Worm (Caenorhabditis elegans) whole organism, L4 larva: ENCODE data around the gene Y50E8A.5.

Experiments used
- F26F4.8 ChIP-seq: fragments of 200-800 bp; sonication (Bioruptor generic); conservative IDR thresholded peaks from 2 replicates; pipeline ENCODE4 v1.3.6; 2022; ENCODE audit warnings: missing genetic modification characterization, missing compliant biosample characterization
- F37D6.2 ChIP-seq: sonication (generic microtip); optimal IDR thresholded peaks from 2 replicates; lab custom pipeline; 2016; ENCODE audit warnings: mild to moderate bottlenecking, missing genetic modification characterization, missing compliant biosample characterization
- F44E2.7 ChIP-seq: fragments of 200-800 bp; sonication (Bioruptor generic); IDR thresholded peaks from 2 replicates; pipeline ENCODE4 v2.1.2; 2022; ENCODE audit warnings: missing genetic modification characterization, missing compliant biosample characterization
- R02D3.7 ChIP-seq: fragments of 150-350 bp; sonication (generic microtip); optimal IDR thresholded peaks from 3 replicates; lab custom pipeline; 2014; ENCODE audit warnings: missing biosample characterization, missing genetic modification characterization
- T20F7.1 ChIP-seq: fragments of 200-800 bp; sonication (Bioruptor generic); optimal IDR thresholded peaks from 2 replicates; lab custom pipeline; 2018; ENCODE audit warnings: mild to moderate bottlenecking, missing genetic modification characterization, missing compliant biosample characterization
- T26A8.4 ChIP-seq: fragments of 200-800 bp; sonication (Bioruptor generic); IDR thresholded peaks from 2 replicates; pipeline ENCODE4 v1.3.6; 2022; ENCODE audit warnings: missing genetic modification characterization, missing compliant biosample characterization
- Y105C5A.15 ChIP-seq: fragments of 200-800 bp; sonication (Bioruptor generic); IDR thresholded peaks from 2 replicates; pipeline ENCODE4 v1.3.6; 2022; ENCODE audit warnings: missing genetic modification characterization, missing compliant biosample characterization
- Y5F2A.4 ChIP-seq: fragments of 200-800 bp; sonication (Bioruptor generic); optimal IDR thresholded peaks from 2 replicates; lab custom pipeline; 2018; ENCODE audit warnings: mild to moderate bottlenecking, missing genetic modification characterization, missing compliant biosample characterization
- Y75B8A.6 ChIP-seq: fragments of 200-800 bp; sonication (Bioruptor generic); IDR thresholded peaks from 2 replicates; pipeline ENCODE4 v1.3.6; 2022; ENCODE audit warnings: missing genetic modification reagents, missing genetic modification characterization, missing compliant biosample characterization
- ZK337.2 ChIP-seq: fragments of 200-800 bp; sonication (Bioruptor generic); IDR thresholded peaks from 2 replicates; pipeline ENCODE4 v1.3.6; 2022; ENCODE audit warnings: missing genetic modification reagents, missing genetic modification characterization, missing compliant biosample characterization
- aha-1 ChIP-seq: fragments of 150-350 bp; peaks from one replicate; lab custom pipeline; 2014; ENCODE audit warnings: missing biosample characterization, missing genetic modification characterization
- ceh-20 ChIP-seq: fragments of 200-800 bp; sonication (Bioruptor generic); IDR thresholded peaks from 2 replicates; pipeline ENCODE4 v1.3.6; 2022; ENCODE audit warnings: missing genetic modification reagents, missing genetic modification characterization, missing compliant biosample characterization
- ceh-28 ChIP-seq: fragments of 150-350 bp; optimal IDR thresholded peaks from 2 replicates; lab custom pipeline; 2014; ENCODE audit warnings: missing biosample characterization, missing genetic modification reagents, missing genetic modification characterization
- ceh-62 ChIP-seq: sonication (generic microtip); optimal IDR thresholded peaks from 2 replicates; lab custom pipeline; 2017; ENCODE audit warnings: missing biosample characterization, missing genetic modification characterization
- cey-2 ChIP-seq: sonication (generic microtip); optimal IDR thresholded peaks from 3 replicates; lab custom pipeline; 2017; ENCODE audit warnings: missing genetic modification characterization, mild to moderate bottlenecking, missing compliant biosample characterization, antibody characterized with exemption, borderline replicate concordance; ENCODE audit not compliant: insufficient read depth
- ctbp-1 ChIP-seq: fragments of 200-800 bp; sonication (Bioruptor generic); IDR thresholded peaks from 2 replicates; pipeline ENCODE4 v1.3.6; 2022; ENCODE audit warnings: missing genetic modification reagents, missing genetic modification characterization, missing compliant biosample characterization
- daf-12 ChIP-seq: fragments of 150-350 bp; optimal IDR thresholded peaks from 2 replicates; lab custom pipeline; 2014; ENCODE audit warnings: missing biosample characterization, missing genetic modification reagents, missing genetic modification characterization
- daf-16 ChIP-seq, 3 experiments: sonication (generic microtip); optimal IDR thresholded peaks; 2 replicates each; lab custom pipeline; 2016 to 2017; ENCODE audit warnings: missing genetic modification characterization in 3 of 3, missing genetic modification reagents in 3 of 3, mild to moderate bottlenecking in 2 of 3, missing compliant biosample characterization in 2 of 3, missing biosample characterization in 1 of 3, moderate library complexity in 1 of 3
- daf-8 ChIP-seq: fragments of 200-800 bp; sonication (Bioruptor generic); IDR thresholded peaks from 2 replicates; pipeline ENCODE4 v1.3.6; 2022; ENCODE audit warnings: missing genetic modification characterization, missing compliant biosample characterization
- dmd-6 ChIP-seq: fragments of 200-800 bp; sonication (Bioruptor generic); IDR thresholded peaks from 2 replicates; pipeline ENCODE4 v1.3.6; 2022; ENCODE audit warnings: missing genetic modification reagents, missing genetic modification characterization, missing compliant biosample characterization
- dmd-8 ChIP-seq: fragments of 200-800 bp; sonication (Bioruptor generic); IDR thresholded peaks from 2 replicates; pipeline ENCODE4 v1.3.6; 2022; ENCODE audit warnings: missing genetic modification characterization, missing compliant biosample characterization
- egl-27 ChIP-seq: sonication (generic microtip); optimal IDR thresholded peaks from 3 replicates; lab custom pipeline; 2017; ENCODE audit warnings: missing biosample characterization, missing genetic modification reagents, missing genetic modification characterization
- egl-43 ChIP-seq: fragments of 200-800 bp; sonication (Bioruptor generic); IDR thresholded peaks from 2 replicates; pipeline ENCODE4 v1.3.6; 2022; ENCODE audit warnings: missing genetic modification reagents, missing genetic modification characterization, missing compliant biosample characterization
- fkh-10 ChIP-seq: fragments of 150-350 bp; optimal IDR thresholded peaks from 2 replicates; lab custom pipeline; 2014; ENCODE audit warnings: missing biosample characterization, missing genetic modification reagents, missing genetic modification characterization
- fos-1 ChIP-seq: fragments of 150-350 bp; optimal IDR thresholded peaks from 2 replicates; lab custom pipeline; 2014; ENCODE audit warnings: missing biosample characterization, missing genetic modification characterization
- jun-1 ChIP-seq: fragments of 150-350 bp; optimal IDR thresholded peaks from 2 replicates; lab custom pipeline; 2014; ENCODE audit warnings: missing biosample characterization, missing genetic modification reagents, missing genetic modification characterization
- lim-7 ChIP-seq: fragments of 200-800 bp; sonication (Bioruptor generic); IDR thresholded peaks from 2 replicates; pipeline ENCODE4 v1.3.6; 2022; ENCODE audit warnings: missing genetic modification characterization, missing compliant biosample characterization
- lin-1 ChIP-seq: fragments of 200-800 bp; sonication (Bioruptor generic); IDR thresholded peaks from 2 replicates; pipeline ENCODE4 v1.3.6; 2022; ENCODE audit warnings: missing genetic modification reagents, missing genetic modification characterization, missing compliant biosample characterization
- lin-29 ChIP-seq: fragments of 200-800 bp; sonication (Bioruptor generic); IDR thresholded peaks from 2 replicates; pipeline ENCODE4 v1.3.6; 2022; ENCODE audit warnings: missing genetic modification reagents, missing genetic modification characterization, missing compliant biosample characterization
- lin-38 ChIP-seq: fragments of 200-800 bp; sonication (Bioruptor generic); IDR thresholded peaks from 2 replicates; pipeline ENCODE4 v1.3.6; 2022; ENCODE audit warnings: missing genetic modification reagents, missing genetic modification characterization, missing compliant biosample characterization
- lin-39 ChIP-seq: fragments of 150-350 bp; optimal IDR thresholded peaks from 2 replicates; lab custom pipeline; 2014; ENCODE audit warnings: missing biosample characterization, missing genetic modification reagents, missing genetic modification characterization
- lir-3 ChIP-seq: sonication (generic microtip); optimal IDR thresholded peaks from 2 replicates; lab custom pipeline; 2016; ENCODE audit warnings: mild to moderate bottlenecking, missing genetic modification characterization, missing compliant biosample characterization
- madf-5 ChIP-seq, 2 experiments: fragments of 200-800 bp; sonication (Bioruptor generic); IDR thresholded peaks; 2 replicates each; pipeline ENCODE4 v1.3.6; 2022; ENCODE audit warnings: missing compliant biosample characterization in 2 of 2, missing genetic modification characterization in 2 of 2
- mep-1 ChIP-seq: fragments of 150-350 bp; sonication (generic microtip); optimal IDR thresholded peaks from 3 replicates; lab custom pipeline; 2014; ENCODE audit warnings: missing biosample characterization, missing genetic modification characterization
- mxl-3 ChIP-seq: fragments of 200-800 bp; sonication (Bioruptor generic); optimal IDR thresholded peaks from 2 replicates; lab custom pipeline; 2018; ENCODE audit warnings: mild to moderate bottlenecking, missing genetic modification characterization, missing compliant biosample characterization
- nhr-102 ChIP-seq: sonication (generic microtip); optimal IDR thresholded peaks from 2 replicates; lab custom pipeline; 2016; ENCODE audit warnings: mild to moderate bottlenecking, missing genetic modification characterization, moderate library complexity, missing compliant biosample characterization
- nhr-11 ChIP-seq: fragments of 150-350 bp; optimal IDR thresholded peaks from 2 replicates; lab custom pipeline; 2014; ENCODE audit warnings: missing biosample characterization, missing genetic modification characterization
- nhr-111 ChIP-seq: fragments of 200-800 bp; sonication (Bioruptor generic); optimal IDR thresholded peaks from 2 replicates; lab custom pipeline; 2018; ENCODE audit warnings: mild to moderate bottlenecking, missing genetic modification characterization, missing compliant biosample characterization
- nhr-28 ChIP-seq: fragments of 150-350 bp; optimal IDR thresholded peaks from 2 replicates; lab custom pipeline; 2014; ENCODE audit warnings: missing biosample characterization, missing genetic modification characterization
- nhr-48 ChIP-seq: sonication (generic microtip); optimal IDR thresholded peaks from 2 replicates; lab custom pipeline; 2016; ENCODE audit warnings: mild to moderate bottlenecking, missing genetic modification characterization, missing compliant biosample characterization
- nhr-76 ChIP-seq: fragments of 150-350 bp; optimal IDR thresholded peaks from 2 replicates; lab custom pipeline; 2014; ENCODE audit warnings: missing biosample characterization, missing genetic modification characterization
- pqm-1 ChIP-seq: sonication (generic microtip); optimal IDR thresholded peaks from 2 replicates; lab custom pipeline; 2017; ENCODE audit warnings: missing biosample characterization, missing genetic modification characterization
- rbr-2 ChIP-seq: sonication (generic microtip); optimal IDR thresholded peaks from 2 replicates; lab custom pipeline; 2016; ENCODE audit warnings: missing genotype, missing genetic modification characterization, missing compliant biosample characterization
- saeg-2 ChIP-seq: fragments of 200-800 bp; sonication (Bioruptor generic); IDR thresholded peaks from 2 replicates; pipeline ENCODE4 v1.3.6; 2022; ENCODE audit warnings: missing genetic modification reagents, missing genetic modification characterization, missing compliant biosample characterization
- set-16 ChIP-seq: fragments of 200-800 bp; sonication (Bioruptor generic); IDR thresholded peaks from 2 replicates; pipeline ENCODE4 v1.3.6; 2022; ENCODE audit warnings: missing genetic modification reagents, missing genetic modification characterization, missing compliant biosample characterization
- snpc-4 ChIP-seq: fragments of 150-350 bp; optimal IDR thresholded peaks from 2 replicates; lab custom pipeline; 2014; ENCODE audit warnings: missing biosample characterization, missing genetic modification characterization
- unc-39 ChIP-seq: sonication (generic microtip); optimal IDR thresholded peaks from 2 replicates; lab custom pipeline; 2017; ENCODE audit warnings: missing biosample characterization, missing genetic modification characterization
- unc-62 ChIP-seq, 3 experiments: fragments of 150-350 bp in 1 of 3; sonication (generic microtip); optimal IDR thresholded peaks in 2 of 3; peaks in 1 of 3; 1 replicate in 1 of 3; 2 replicates in 2 of 3; lab custom pipeline; 2014 to 2017; ENCODE audit warnings: missing biosample characterization in 3 of 3, missing genetic modification characterization in 3 of 3, missing genetic modification reagents in 3 of 3, missing genotype in 1 of 3
- zag-1 ChIP-seq: fragments of 150-350 bp; optimal IDR thresholded peaks from 2 replicates; lab custom pipeline; 2014; ENCODE audit warnings: missing biosample characterization, missing genetic modification characterization
- zfp-2 ChIP-seq: sonication (generic microtip); optimal IDR thresholded peaks from 2 replicates; lab custom pipeline; 2016; ENCODE audit warnings: mild to moderate bottlenecking, missing genetic modification characterization, missing compliant biosample characterization

Y50E8A.5 gene

DNA sequence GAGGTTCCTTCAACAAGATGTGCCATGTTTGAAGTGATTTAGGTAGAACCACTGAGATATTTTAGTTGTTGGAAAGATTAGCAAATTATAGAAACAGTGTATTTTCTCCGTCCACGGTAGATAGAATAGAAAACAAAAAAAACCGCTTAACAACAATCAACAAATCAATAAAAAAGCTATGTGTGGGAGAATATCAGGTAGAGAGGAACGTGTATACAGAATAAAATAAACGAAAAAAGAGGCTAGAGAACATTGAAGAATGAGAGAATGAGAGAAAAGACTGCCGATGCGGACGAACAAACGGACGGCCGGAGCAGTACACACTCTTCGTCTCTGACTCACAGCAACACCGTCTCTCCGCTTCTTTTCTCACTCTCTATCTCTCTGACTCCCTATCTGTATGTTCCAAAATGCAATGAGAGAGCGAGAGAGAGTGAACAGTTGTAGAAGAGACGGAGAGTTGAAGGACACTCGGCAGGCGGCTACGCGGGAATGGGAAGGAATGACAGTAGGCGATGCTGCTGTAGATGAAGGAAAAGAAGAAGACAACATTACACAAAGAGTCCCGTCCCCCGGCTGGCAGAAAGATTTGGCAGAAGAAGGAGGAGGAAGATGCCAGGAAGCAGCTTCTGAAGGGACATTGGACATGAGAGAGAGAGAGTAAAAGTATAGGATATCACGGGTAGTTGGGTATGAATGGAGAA is 40.0 kb downstream of the Y50E8A.5 start, which contains the start of gene unc-112 (continued):
- no peak for TF ChIP-seq fkh-10
- TF ChIP-seq rbr-2 (tag; lab: Kevin White, UChicago): peak; percentile 69
- peak; percentile 85 for TF ChIP-seq mxl-3 (GFP tag; lab: Kevin White, UChicago)
- peak; percentile 45 for TF ChIP-seq jun-1 (tag; lab: Kevin White, UChicago)
- TF ChIP-seq F37D6.2 (tag; lab: Kevin White, UChicago): no peak
- no peak for TF ChIP-seq dmd-8
- peak in 1 of 2 experiments; percentile 71 for TF ChIP-seq daf-16 (GFP tag; optimal IDR thresholded peaks at IDR 0.05; lab: Kevin White, UChicago)
- no peak for TF ChIP-seq daf-16 (tag; optimal IDR thresholded peaks at IDR 0.05; lab: Kevin White, UChicago)
- TF ChIP-seq T26A8.4 (GFP tag; lab: Robert Waterston, UW): peak; percentile 24; the same call in 1 of the 2 replicates
- no peak for TF ChIP-seq daf-12
- TF ChIP-seq lir-3: no peak
- no peak for TF ChIP-seq unc-39 (tag; lab: Kevin White, UChicago)
- TF ChIP-seq saeg-2 (GFP tag; lab: Robert Waterston, UW): no peak
- TF ChIP-seq Y75B8A.6 (GFP tag; lab: Robert Waterston, UW): no peak
- no peak for TF ChIP-seq zag-1
- TF ChIP-seq Y5F2A.4: no peak
- no peak for TF ChIP-seq F26F4.8 (GFP tag; lab: Robert Waterston, UW)
- TF ChIP-seq lin-38: peak; percentile 64
- peak; percentile 24 for TF ChIP-seq cey-2
- peak; percentile 25 for TF ChIP-seq nhr-48 (tag; lab: Kevin White, UChicago)
- no peak for TF ChIP-seq nhr-76 (tag; lab: Kevin White, UChicago)
- peak; percentile 90 for TF ChIP-seq nhr-28 (tag; lab: Kevin White, UChicago)
- TF ChIP-seq lim-7 (GFP tag; lab: Robert Waterston, UW): no peak
- TF ChIP-seq ceh-62: no peak
- peak; percentile 70; the same call in 1 of the 2 replicates for TF ChIP-seq egl-43
- TF ChIP-seq nhr-111 (GFP tag; lab: Kevin White, UChicago): no peak
- TF ChIP-seq unc-62 (GFP tag; optimal IDR thresholded peaks at IDR 0.05 in 1 of 2; lab: Kevin White, UChicago): no peak
- TF ChIP-seq unc-62 (tag; optimal IDR thresholded peaks at IDR 0.05; lab: Kevin White, UChicago): no peak
- 0 out of 4 replicates have a peak, but pooled peaks of 1 of the 2 experiments have one; percentile 9 for TF ChIP-seq madf-5 (GFP tag; IDR thresholded peaks at IDR 0.05; lab: Robert Waterston, UW)
- TF ChIP-seq lin-1 (GFP tag; lab: Robert Waterston, UW): peak; percentile 54; the same call in 1 of the 2 replicates
- no peak for TF ChIP-seq ceh-28 (tag; lab: Kevin White, UChicago)
- no peak for TF ChIP-seq lin-29 (GFP tag; lab: Robert Waterston, UW)
- no peak for TF ChIP-seq ceh-20 (GFP tag; lab: Robert Waterston, UW)
- TF ChIP-seq lin-39 (tag; lab: Kevin White, UChicago): no peak
- no peak; the same call in none of the 2 replicates for TF ChIP-seq dmd-6
- peak; percentile 60 for TF ChIP-seq ctbp-1 (GFP tag; lab: Robert Waterston, UW)
- no peak for TF ChIP-seq daf-8
- no peak for TF ChIP-seq Y105C5A.15 (GFP tag; lab: Robert Waterston, UW)
- TF ChIP-seq pqm-1 (tag; lab: Kevin White, UChicago): peak; percentile 84
- no peak for TF ChIP-seq nhr-102 (tag; lab: Kevin White, UChicago)
- no peak for TF ChIP-seq T20F7.1
- no peak for TF ChIP-seq snpc-4
- TF ChIP-seq nhr-11: peak; percentile 83
- TF ChIP-seq R02D3.7: no peak
- no peak for TF ChIP-seq zfp-2 (tag; lab: Kevin White, UChicago)
- TF ChIP-seq egl-27 (tag; lab: Kevin White, UChicago): no peak
- peak; percentile 45 for TF ChIP-seq set-16 (GFP tag; lab: Robert Waterston, UW)
- TF ChIP-seq F44E2.7 (GFP tag; lab: Robert Waterston, UW): no peak
- peak; percentile 98 for TF ChIP-seq aha-1 (tag; lab: Kevin White, UChicago)
- no peak for TF ChIP-seq fos-1 (tag; lab: Kevin White, UChicago)
- no peak for TF ChIP-seq ZK337.2 (GFP tag; lab: Robert Waterston, UW)
- TF ChIP-seq mep-1 (tag; lab: Kevin White, UChicago): peak; percentile 94
